Worm (Caenorhabditis elegans): ENCODE results near the gene irld-19.

DNA sequence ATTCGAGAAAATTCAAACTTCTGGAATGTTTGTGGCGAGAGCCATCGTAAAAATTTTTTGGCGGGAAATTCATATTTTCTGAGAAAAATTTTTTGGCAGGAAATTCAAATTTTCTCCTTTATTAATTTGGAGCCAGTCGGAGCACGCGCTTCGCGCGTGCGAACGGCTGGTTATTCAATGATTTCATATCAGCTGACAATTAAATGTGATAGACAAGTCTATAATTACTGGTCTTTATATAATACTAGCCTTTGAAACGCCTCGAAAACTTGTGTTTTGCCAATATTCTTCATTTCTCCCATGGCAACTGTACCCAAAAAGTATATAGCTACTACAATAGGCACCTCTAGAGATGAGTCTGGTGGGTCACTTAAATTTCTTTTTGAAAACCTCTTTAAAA is 9.1 kb downstream of the irld-19 start, which contains the start of gene srw-10:
- no peak for TF ChIP-seq hsf-1 (GFP tag; IDR thresholded peaks at IDR 0.05)
- no peak for TF ChIP-seq dpl-1 (GFP tag; optimal IDR thresholded peaks at IDR 0.05)
- TF ChIP-seq pha-4 (tag; optimal IDR thresholded peaks at IDR 0.05): no peak
- TF ChIP-seq Y53F4B.3 (GFP tag; IDR thresholded peaks at IDR 0.05): no peak
- TF ChIP-seq Y79H2A.3 (GFP tag; conservative IDR thresholded peaks at IDR 0.05): no peak
- no peak for TF ChIP-seq unc-130 (GFP tag; optimal IDR thresholded peaks at IDR 0.05)
- TF ChIP-seq unc-62 (GFP tag; optimal IDR thresholded peaks at IDR 0.05): no peak
- TF ChIP-seq ceh-79 (tag; optimal IDR thresholded peaks at IDR 0.05): no peak
- TF ChIP-seq ZK185.1 (tag; optimal IDR thresholded peaks at IDR 0.05; ENCODE audit: poor library complexity, severe bottlenecking): no peak
- no peak for TF ChIP-seq gei-17 (GFP tag; optimal IDR thresholded peaks at IDR 0.05)
- TF ChIP-seq snpc-4 (GFP tag; optimal IDR thresholded peaks at IDR 0.05): no peak
- no peak for TF ChIP-seq snpc-4 (tag; optimal IDR thresholded peaks at IDR 0.05)
- TF ChIP-seq rec-8 (tag; optimal IDR thresholded peaks at IDR 0.05): no peak
- TF ChIP-seq F10E7.11 (tag; optimal IDR thresholded peaks at IDR 0.05): no peak
- TF ChIP-seq snpc-3.4 (tag; optimal IDR thresholded peaks at IDR 0.05): no peak

All from whole organism, young adult.